Worm (Caenorhabditis elegans) whole organism, young adult: Measurements from ENCODE around the gene hid-1.

Experiments used
- B0261.1 ChIP-seq: sonication (generic microtip); optimal IDR thresholded peaks from 2 replicates; lab custom pipeline; 2016; ENCODE audit warnings: mild to moderate bottlenecking, missing genetic modification characterization, moderate library complexity, missing compliant biosample characterization
- B0336.3 ChIP-seq: fragments of 200-800 bp; sonication (Bioruptor generic); IDR thresholded peaks from 2 replicates; pipeline ENCODE4 v1.3.6; 2022; ENCODE audit warnings: missing genetic modification characterization, missing compliant biosample characterization
- F23B12.7 ChIP-seq: sonication (generic microtip); optimal IDR thresholded peaks from 2 replicates; lab custom pipeline; 2017; ENCODE audit warnings: missing genetic modification characterization, mild to moderate bottlenecking, missing compliant biosample characterization, antibody characterized with exemption, moderate library complexity; ENCODE audit not compliant: insufficient read depth
- F33H1.4 ChIP-seq: fragments of 200-800 bp; sonication (Bioruptor generic); IDR thresholded peaks from 2 replicates; pipeline ENCODE4 v1.3.6; 2022; ENCODE audit warnings: missing genetic modification reagents, missing genetic modification characterization, missing compliant biosample characterization
- F37B4.10 ChIP-seq: fragments of 200-800 bp; sonication (Bioruptor generic); IDR thresholded peaks from 2 replicates; pipeline ENCODE4 v1.3.6; 2022; ENCODE audit warnings: missing genetic modification characterization, missing compliant biosample characterization
- F39B2.1 ChIP-seq: fragments of 200-800 bp; sonication (Bioruptor generic); IDR thresholded peaks from 2 replicates; pipeline ENCODE4 v1.3.6; 2022; ENCODE audit warnings: missing genetic modification reagents, missing genetic modification characterization, missing compliant biosample characterization
- F49E8.2 ChIP-seq: sonication (generic microtip); optimal IDR thresholded peaks from 3 replicates; lab custom pipeline; 2017; ENCODE audit warnings: missing genetic modification characterization, mild to moderate bottlenecking, missing compliant biosample characterization, antibody characterized with exemption, moderate library complexity; ENCODE audit not compliant: insufficient read depth
- F57C9.4 ChIP-seq: sonication (generic microtip); optimal IDR thresholded peaks from 2 replicates; lab custom pipeline; 2017; ENCODE audit warnings: mild to moderate bottlenecking, missing genetic modification characterization, missing compliant biosample characterization
- T07F8.4 ChIP-seq: sonication (generic microtip); optimal IDR thresholded peaks from 2 replicates; lab custom pipeline; 2016; ENCODE audit warnings: mild to moderate bottlenecking, missing genetic modification characterization, moderate library complexity, missing compliant biosample characterization
- Y53F4B.3 ChIP-seq: fragments of 200-800 bp; sonication (Bioruptor generic); IDR thresholded peaks from 2 replicates; pipeline ENCODE4 v1.3.6; 2022; ENCODE audit warnings: missing genetic modification reagents, missing genetic modification characterization, missing compliant biosample characterization
- Y67H2A.10 ChIP-seq: fragments of 200-800 bp; sonication (Bioruptor generic); conservative IDR thresholded peaks from 2 replicates; pipeline ENCODE4 v1.3.6; 2022; ENCODE audit warnings: missing genetic modification reagents, missing genetic modification characterization, missing compliant biosample characterization
- ama-1 ChIP-seq, 3 experiments: fragments of 150-350 bp in 1 of 3; sonication (generic microtip) in 2 of 3; optimal IDR thresholded peaks; 2 replicates each; lab custom pipeline; 2014 to 2018; ENCODE audit warnings: missing biosample characterization in 2 of 3, missing genetic modification characterization in 2 of 3, missing genetic modification reagents in 2 of 3
- aptf-3 ChIP-seq: fragments of 200-800 bp; sonication (Bioruptor generic); IDR thresholded peaks from 2 replicates; pipeline ENCODE4 v1.3.6; 2022; ENCODE audit warnings: missing genetic modification characterization, missing compliant biosample characterization
- attf-5 ChIP-seq: fragments of 200-800 bp; sonication (Bioruptor generic); optimal IDR thresholded peaks from 2 replicates; lab custom pipeline; 2018; ENCODE audit warnings: mild to moderate bottlenecking, missing genetic modification characterization, missing compliant biosample characterization
- attf-6 ChIP-seq: fragments of 200-800 bp; sonication (Bioruptor generic); IDR thresholded peaks from 2 replicates; pipeline ENCODE4 v1.3.6; 2022; ENCODE audit warnings: missing genetic modification reagents, missing genetic modification characterization, missing compliant biosample characterization
- ccch-3 ChIP-seq: fragments of 200-800 bp; sonication (Bioruptor generic); optimal IDR thresholded peaks from 2 replicates; lab custom pipeline; 2018; ENCODE audit warnings: mild to moderate bottlenecking, missing genetic modification characterization, missing compliant biosample characterization
- ceh-100 ChIP-seq: fragments of 200-800 bp; sonication (Bioruptor generic); IDR thresholded peaks from 2 replicates; pipeline ENCODE4 v1.3.6; 2022; ENCODE audit warnings: missing genetic modification reagents, missing genetic modification characterization, missing compliant biosample characterization
- ceh-27 ChIP-seq: fragments of 200-800 bp; sonication (Bioruptor generic); optimal IDR thresholded peaks from 2 replicates; lab custom pipeline; 2018; ENCODE audit warnings: mild to moderate bottlenecking, missing genetic modification characterization, moderate library complexity, missing compliant biosample characterization
- ceh-58 ChIP-seq: fragments of 200-800 bp; sonication (Bioruptor generic); IDR thresholded peaks from 2 replicates; pipeline ENCODE4 v1.3.6; 2022; ENCODE audit warnings: missing genetic modification characterization, missing compliant biosample characterization
- die-1 ChIP-seq: sonication (generic microtip); optimal IDR thresholded peaks from 2 replicates; lab custom pipeline; 2016; ENCODE audit warnings: missing genotype, mild to moderate bottlenecking, missing genetic modification characterization, missing compliant biosample characterization
- dox-1 ChIP-seq: fragments of 200-800 bp; sonication (Bioruptor generic); IDR thresholded peaks from 2 replicates; pipeline ENCODE4 v1.3.6; 2022; ENCODE audit warnings: missing genetic modification reagents, missing genetic modification characterization, missing compliant biosample characterization
- dpff-1 ChIP-seq: sonication (generic microtip); optimal IDR thresholded peaks from 2 replicates; lab custom pipeline; 2017; ENCODE audit warnings: mild to moderate bottlenecking, missing genetic modification characterization, missing compliant biosample characterization
- efl-1 ChIP-seq: fragments of 150-350 bp; optimal IDR thresholded peaks from 2 replicates; lab custom pipeline; 2014; ENCODE audit warnings: missing biosample characterization, missing genetic modification reagents, missing genetic modification characterization
- egrh-3 ChIP-seq: fragments of 200-800 bp; sonication (Bioruptor generic); IDR thresholded peaks from 2 replicates; pipeline ENCODE4 v1.3.6; 2022; ENCODE audit warnings: missing genetic modification reagents, missing genetic modification characterization, missing compliant biosample characterization
- ekl-4 ChIP-seq: fragments of 200-800 bp; sonication (Bioruptor generic); IDR thresholded peaks from 2 replicates; pipeline ENCODE4 v1.3.6; 2022; ENCODE audit warnings: missing genetic modification reagents, missing genetic modification characterization, missing compliant biosample characterization
- ets-4 ChIP-seq: fragments of 200-800 bp; sonication (Bioruptor generic); optimal IDR thresholded peaks from 2 replicates; lab custom pipeline; 2018; ENCODE audit warnings: mild to moderate bottlenecking, missing genetic modification characterization, missing compliant biosample characterization
- gei-17 ChIP-seq: fragments of 200-800 bp; sonication (Bioruptor generic); optimal IDR thresholded peaks from 2 replicates; lab custom pipeline; 2018; ENCODE audit warnings: mild to moderate bottlenecking, missing genetic modification characterization, missing compliant biosample characterization
- him-1 ChIP-seq: sonication (generic microtip); optimal IDR thresholded peaks from 2 replicates; lab custom pipeline; 2016; ENCODE audit warnings: missing genotype, missing genetic modification reagents, missing genetic modification characterization, missing compliant biosample characterization
- hmg-1.2 ChIP-seq: fragments of 200-800 bp; sonication (Bioruptor generic); IDR thresholded peaks from 2 replicates; pipeline ENCODE4 v1.3.6; 2022; ENCODE audit warnings: missing genetic modification reagents, missing genetic modification characterization, missing compliant biosample characterization
- hsf-1 ChIP-seq: fragments of 200-800 bp; sonication (Bioruptor generic); IDR thresholded peaks from 2 replicates; pipeline ENCODE4 v1.3.6; 2022; ENCODE audit warnings: missing genetic modification reagents, missing genetic modification characterization, missing compliant biosample characterization
- lag-1 ChIP-seq: fragments of 200-800 bp; sonication (Bioruptor generic); IDR thresholded peaks from 2 replicates; pipeline ENCODE4 v1.3.6; 2022; ENCODE audit warnings: missing genetic modification reagents, missing genetic modification characterization, missing compliant biosample characterization
- lir-1 ChIP-seq: fragments of 200-800 bp; sonication (Bioruptor generic); conservative IDR thresholded peaks from 2 replicates; pipeline ENCODE4 v1.3.6; 2022; ENCODE audit warnings: missing genetic modification reagents, missing genetic modification characterization, missing compliant biosample characterization
- madf-10 ChIP-seq: sonication (generic microtip); optimal IDR thresholded peaks from 2 replicates; lab custom pipeline; 2016; ENCODE audit warnings: mild to moderate bottlenecking, missing genetic modification characterization, missing compliant biosample characterization
- mxl-1 ChIP-seq: sonication (generic microtip); optimal IDR thresholded peaks from 2 replicates; lab custom pipeline; 2016; ENCODE audit warnings: missing genetic modification characterization, missing compliant biosample characterization
- nfya-1 ChIP-seq: sonication (generic microtip); optimal IDR thresholded peaks from 2 replicates; lab custom pipeline; 2017; ENCODE audit warnings: antibody characterized with exemption, missing compliant biosample characterization, missing genetic modification characterization, borderline replicate concordance; ENCODE audit not compliant: insufficient read depth
- nfya-2 ChIP-seq: fragments of 200-800 bp; sonication (Bioruptor generic); IDR thresholded peaks from 2 replicates; pipeline ENCODE4 v1.3.6; 2022; ENCODE audit warnings: missing genetic modification reagents, missing genetic modification characterization, missing compliant biosample characterization
- pbrm-1 ChIP-seq: fragments of 200-800 bp; sonication (Bioruptor generic); IDR thresholded peaks from 2 replicates; pipeline ENCODE4 v1.3.6; 2022; ENCODE audit warnings: missing genetic modification reagents, missing genetic modification characterization, missing compliant biosample characterization
- repo-1 ChIP-seq: sonication (generic microtip); optimal IDR thresholded peaks from 2 replicates; lab custom pipeline; 2017; ENCODE audit warnings: mild to moderate bottlenecking, missing genetic modification characterization, missing compliant biosample characterization
- snpc-4 ChIP-seq, 5 experiments: fragments of 150-350 bp in 1 of 5; sonication (generic microtip) in 4 of 5; optimal IDR thresholded peaks; 2 replicates each; lab custom pipeline; 2014 to 2018; ENCODE audit warnings: missing genetic modification characterization in 5 of 5, missing biosample characterization in 3 of 5, antibody characterized with exemption in 2 of 5, mild to moderate bottlenecking in 2 of 5, missing compliant biosample characterization in 2 of 5, missing genotype in 2 of 5, moderate library complexity in 2 of 5, missing genetic modification reagents in 1 of 5
- somi-1 ChIP-seq: fragments of 200-800 bp; sonication (Bioruptor generic); optimal IDR thresholded peaks from 2 replicates; lab custom pipeline; 2018; ENCODE audit warnings: mild to moderate bottlenecking, missing genetic modification characterization, missing compliant biosample characterization
- unc-130 ChIP-seq: sonication (generic microtip); optimal IDR thresholded peaks from 2 replicates; lab custom pipeline; 2016; ENCODE audit warnings: missing genetic modification reagents, missing genetic modification characterization, missing compliant biosample characterization
- zfh-2 ChIP-seq: fragments of 200-800 bp; sonication (Bioruptor generic); conservative IDR thresholded peaks from 2 replicates; pipeline ENCODE4 v1.3.6; 2022; ENCODE audit warnings: missing genetic modification reagents, missing genetic modification characterization, missing compliant biosample characterization
- zim-3 ChIP-seq: sonication (generic microtip); optimal IDR thresholded peaks from 2 replicates; lab custom pipeline; 2017; ENCODE audit warnings: mild to moderate bottlenecking, missing genetic modification characterization, moderate library complexity, missing compliant biosample characterization
- ztf-18 ChIP-seq: sonication (generic microtip); optimal IDR thresholded peaks from 2 replicates; lab custom pipeline; 2016; ENCODE audit warnings: missing genotype, mild to moderate bottlenecking, missing genetic modification characterization, missing compliant biosample characterization
- ztf-22 ChIP-seq: fragments of 200-800 bp; sonication (Bioruptor generic); optimal IDR thresholded peaks from 2 replicates; lab custom pipeline; 2018; ENCODE audit warnings: mild to moderate bottlenecking, missing genetic modification characterization, moderate library complexity, missing compliant biosample characterization
- ztf-25 ChIP-seq: fragments of 200-800 bp; sonication (Bioruptor generic); IDR thresholded peaks from 2 replicates; pipeline ENCODE4 v1.3.6; 2022; ENCODE audit warnings: missing genetic modification reagents, missing genetic modification characterization, missing compliant biosample characterization
- ztf-26 ChIP-seq: sonication (generic microtip); optimal IDR thresholded peaks from 2 replicates; lab custom pipeline; 2017; ENCODE audit warnings: missing genetic modification characterization, missing compliant biosample characterization
- ztf-28 ChIP-seq: fragments of 200-800 bp; sonication (Bioruptor generic); IDR thresholded peaks from 2 replicates; pipeline ENCODE4 v1.3.6; 2022; ENCODE audit warnings: missing genetic modification reagents, missing genetic modification characterization, missing compliant biosample characterization

hid-1 gene

DNA sequence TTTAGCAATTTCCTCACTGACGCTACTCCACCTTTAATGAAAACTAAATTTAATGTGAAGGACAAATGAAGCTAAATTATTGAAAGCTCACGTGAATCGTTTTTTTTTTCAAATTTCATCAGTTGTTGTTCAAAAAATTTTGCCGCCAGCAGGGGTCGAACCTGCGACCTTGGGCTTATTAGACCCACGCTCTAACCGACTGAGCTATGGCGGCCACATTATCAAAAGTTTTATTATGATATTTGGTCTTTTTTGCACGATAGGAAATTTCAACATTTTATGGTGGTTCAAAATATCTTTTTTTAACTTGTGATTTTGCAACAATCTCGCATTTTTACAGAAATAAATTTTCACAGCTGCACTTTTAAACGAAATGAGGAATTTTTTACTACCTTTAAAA, 37.2 kb downstream of the hid-1 start (continued):
- TF ChIP-seq dpff-1 (no peak), Y53F4B.3 (GFP tag; lab: Robert Waterston, UW) (no peak), ztf-22 (no peak), attf-5 (GFP tag; lab: Kevin White, UChicago) (no peak), unc-130 (GFP tag; lab: Kevin White, UChicago) (no peak), ekl-4 (GFP tag; lab: Robert Waterston, UW) (0 out of 2 replicates have a peak, but pooled peaks have one; percentile 22), hmg-1.2 (GFP tag; lab: Robert Waterston, UW) (peak; percentile 47), repo-1 (tag; lab: Kevin White, UChicago) (no peak), Y67H2A.10 (GFP tag; lab: Robert Waterston, UW) (no peak), F57C9.4 (tag; lab: Kevin White, UChicago) (no peak), madf-10 (tag; lab: Kevin White, UChicago) (peak; percentile 8), snpc-4 (GFP tag; optimal IDR thresholded peaks at IDR 0.05; lab: Kevin White, UChicago) (peak; percentile 31), snpc-4 (tag; optimal IDR thresholded peaks at IDR 0.05; lab: Kevin White, UChicago) (peak in 2 of 4 experiments; percentile 31 to 64), ztf-26 (tag; lab: Kevin White, UChicago) (no peak), egrh-3 (GFP tag; lab: Robert Waterston, UW) (no peak), lir-1 (GFP tag; lab: Robert Waterston, UW) (no peak), F37B4.10 (GFP tag; lab: Robert Waterston, UW) (no peak), him-1 (tag; lab: Kevin White, UChicago) (no peak), F49E8.2 (tag; lab: Kevin White, UChicago) (no peak), efl-1 (GFP tag; lab: Kevin White, UChicago) (no peak), zfh-2 (GFP tag; lab: Robert Waterston, UW) (no peak), mxl-1 (tag; lab: Kevin White, UChicago) (peak; percentile 29), zim-3 (tag; lab: Kevin White, UChicago) (no peak), hsf-1 (GFP tag; lab: Robert Waterston, UW) (no peak), attf-6 (GFP tag; lab: Robert Waterston, UW) (no peak), aptf-3 (GFP tag; lab: Robert Waterston, UW) (no peak), ets-4 (no peak), ceh-27 (GFP tag; lab: Kevin White, UChicago) (no peak), ccch-3 (GFP tag; lab: Kevin White, UChicago) (no peak), ztf-18 (tag; lab: Kevin White, UChicago) (peak; percentile 45), somi-1 (no peak), B0261.1 (tag; lab: Kevin White, UChicago) (peak; percentile 69), F39B2.1 (GFP tag; lab: Robert Waterston, UW) (no peak), ceh-58 (GFP tag; lab: Robert Waterston, UW) (no peak), F23B12.7 (tag; lab: Kevin White, UChicago) (no peak), nfya-1 (tag; lab: Kevin White, UChicago) (no peak), lag-1 (GFP tag; lab: Robert Waterston, UW) (no peak), F33H1.4 (GFP tag; lab: Robert Waterston, UW) (no peak), ama-1 (optimal IDR thresholded peaks at IDR 0.05; lab: Kevin White, UChicago) (no peak), ama-1 (GFP tag; optimal IDR thresholded peaks at IDR 0.05; lab: Kevin White, UChicago) (peak in 1 of 2 experiments; percentile 39), pbrm-1 (peak; percentile 62; the same call in 1 of the 2 replicates), die-1 (tag; lab: Kevin White, UChicago) (peak; percentile 64), T07F8.4 (tag; lab: Kevin White, UChicago) (no peak), B0336.3 (GFP tag; lab: Robert Waterston, UW) (no peak), dox-1 (GFP tag; lab: Robert Waterston, UW) (0 out of 2 replicates have a peak, but pooled peaks have one; percentile 13), gei-17 (no peak), ceh-100 (no peak), ztf-28 (GFP tag; lab: Robert Waterston, UW) (no peak), ztf-25 (GFP tag; lab: Robert Waterston, UW) (0 out of 2 replicates have a peak, but pooled peaks have one; percentile 50), nfya-2 (GFP tag; lab: Robert Waterston, UW) (no peak)
